Worm (Caenorhabditis elegans) whole organism, late embryonic: ENCODE results near the gene ZK177.9.
"Not testable (repeated sequence)": the region's sequence is repeated elsewhere in the genome, so short reads cannot be mapped to it uniquely, and the experiment has no call there.

Experiments used
- ceh-31 ChIP-seq: sonication (generic microtip); optimal IDR thresholded peaks from 2 replicates; lab custom pipeline; 2016; ENCODE audit warnings: missing genetic modification characterization, missing compliant biosample characterization
- nhr-11 ChIP-seq: fragments of 150-350 bp; optimal IDR thresholded peaks from 2 replicates; lab custom pipeline; 2014; ENCODE audit warnings: missing biosample characterization, missing genetic modification characterization
- pat-9 ChIP-seq: fragments of 200-800 bp; sonication (Bioruptor generic); optimal IDR thresholded peaks from 2 replicates; lab custom pipeline; 2018; ENCODE audit warnings: mild to moderate bottlenecking, missing genetic modification characterization, moderate library complexity, missing compliant biosample characterization
- zip-5 ChIP-seq: sonication (generic microtip); optimal IDR thresholded peaks from 2 replicates; lab custom pipeline; 2016; ENCODE audit warnings: missing genetic modification characterization, missing compliant biosample characterization

- TF ChIP-seq nhr-11 (tag; lab: Kevin White, UChicago); ceh-31 (tag; lab: Kevin White, UChicago); zip-5; pat-9 (tag; lab: Kevin White, UChicago): not testable (repeated sequence)
Observed at ce11 chrII:5540113-5540512, 22.6 kb upstream of the ZK177.9 start, which contains the start of gene hlh-27.
